Worm (Caenorhabditis elegans) whole organism, midembryonic: ENCODE results near the gene M153.5.
A peak's percentile ranks its signal among the peaks of the same experiment; 100 is the strongest.

Source experiments
- T22C8.4 ChIP-seq: fragments of 200-800 bp; sonication (Bioruptor generic); IDR thresholded peaks from 2 replicates; pipeline ENCODE4 v1.3.6; 2022; ENCODE audit warnings: missing genetic modification characterization, missing compliant biosample characterization
- cog-1 ChIP-seq: sonication (generic microtip); optimal IDR thresholded peaks from 2 replicates; lab custom pipeline; 2016; ENCODE audit warnings: missing genetic modification characterization, missing compliant biosample characterization
- flt-1 ChIP-seq: fragments of 200-800 bp; sonication (Bioruptor generic); IDR thresholded peaks from 2 replicates; pipeline ENCODE4 v1.3.6; 2022; ENCODE audit warnings: missing genetic modification characterization, missing compliant biosample characterization
- klf-2 ChIP-seq: fragments of 200-800 bp; sonication (Bioruptor generic); conservative IDR thresholded peaks from 2 replicates; pipeline ENCODE4 v1.3.6; 2022; ENCODE audit warnings: missing genetic modification reagents, missing genetic modification characterization, missing compliant biosample characterization
- med-1 ChIP-seq: sonication (generic microtip); optimal IDR thresholded peaks from 2 replicates; lab custom pipeline; 2017; ENCODE audit warnings: missing genetic modification characterization, mild to moderate bottlenecking, missing compliant biosample characterization, antibody characterized with exemption, missing genetic modification reagents; ENCODE audit not compliant: insufficient read depth
- ref-1 ChIP-seq: fragments of 200-800 bp; sonication (Bioruptor generic); conservative IDR thresholded peaks from 2 replicates; pipeline ENCODE4 v1.3.6; 2022; ENCODE audit warnings: missing genetic modification reagents, missing genetic modification characterization, missing compliant biosample characterization
- tab-1 ChIP-seq: fragments of 200-800 bp; sonication (Bioruptor generic); IDR thresholded peaks from 2 replicates; pipeline ENCODE4 v1.3.6; 2022; ENCODE audit warnings: missing genetic modification characterization, missing compliant biosample characterization
- ztf-23 ChIP-seq: fragments of 200-800 bp; sonication (Bioruptor generic); IDR thresholded peaks from 2 replicates; pipeline ENCODE4 v1.3.6; 2022; ENCODE audit warnings: missing genetic modification reagents, missing genetic modification characterization, missing compliant biosample characterization
- ztf-29 ChIP-seq: fragments of 200-800 bp; sonication (Bioruptor generic); IDR thresholded peaks from 2 replicates; pipeline ENCODE4 v1.3.6; 2022; ENCODE audit warnings: missing genetic modification reagents, missing genetic modification characterization, missing compliant biosample characterization

The M153.5 gene

DNA sequence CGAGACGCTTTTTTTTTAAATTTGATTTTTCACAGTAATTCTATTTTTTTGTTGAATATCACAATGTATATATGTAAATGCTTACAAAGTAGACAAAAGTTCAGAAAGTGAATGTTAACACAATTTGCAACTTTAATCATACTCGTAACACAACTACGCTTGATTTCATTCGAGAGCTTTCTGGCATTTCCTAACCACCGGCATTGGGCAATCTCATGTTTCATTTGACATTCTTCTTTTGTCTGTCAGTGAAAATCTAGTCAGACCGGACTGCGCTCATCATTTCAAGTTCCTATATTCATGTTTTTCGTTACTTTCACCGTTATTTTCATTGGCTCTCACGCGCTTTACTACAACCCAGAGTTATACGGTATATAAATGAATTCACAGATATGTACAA lies 32.6 kb upstream of the M153.5 start, which contains the start of gene lgc-14:
TSS of gene lgc-14 (plus strand) at position 301 of the 400 bp plus-strand sequence.
- no peak for TF ChIP-seq cog-1 (tag; lab: Kevin White, UChicago)
- TF ChIP-seq T22C8.4 (GFP tag; lab: Robert Waterston, UW): no peak
- TF ChIP-seq ztf-23: no peak
- no peak for TF ChIP-seq tab-1 (GFP tag; lab: Robert Waterston, UW)
- no peak for TF ChIP-seq med-1
- TF ChIP-seq ref-1: no peak
- TF ChIP-seq ztf-29 (GFP tag; lab: Robert Waterston, UW): no peak
- TF ChIP-seq flt-1 (GFP tag; lab: Robert Waterston, UW): no peak
- TF ChIP-seq klf-2 (GFP tag; lab: Robert Waterston, UW): no peak

DNA sequence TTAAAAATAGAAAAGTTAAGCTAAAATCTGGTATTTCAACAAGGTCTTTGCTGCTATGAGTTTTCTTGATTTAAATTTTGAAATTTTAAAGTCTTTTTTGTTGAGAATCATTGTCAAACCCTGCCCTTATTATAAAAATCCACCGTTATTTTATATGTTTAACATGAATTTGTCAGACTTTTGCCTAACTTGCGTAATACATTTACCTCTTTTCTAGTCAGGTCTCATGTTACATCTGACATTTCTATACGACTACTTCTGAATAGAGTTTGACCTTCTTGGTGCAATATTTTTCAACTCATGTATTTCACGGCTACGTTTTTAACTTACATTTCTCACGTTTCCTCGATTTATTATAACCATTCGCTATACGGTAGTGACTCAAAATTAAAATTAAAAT lies 29.8 kb upstream of the M153.5 start, which contains the start of gene lgc-15:
TSS of gene lgc-15 (plus strand) at position 301 of the 400 bp plus-strand sequence.
- TF ChIP-seq T22C8.4 (GFP tag; lab: Robert Waterston, UW) (no peak), ztf-23 (no peak)

DNA sequence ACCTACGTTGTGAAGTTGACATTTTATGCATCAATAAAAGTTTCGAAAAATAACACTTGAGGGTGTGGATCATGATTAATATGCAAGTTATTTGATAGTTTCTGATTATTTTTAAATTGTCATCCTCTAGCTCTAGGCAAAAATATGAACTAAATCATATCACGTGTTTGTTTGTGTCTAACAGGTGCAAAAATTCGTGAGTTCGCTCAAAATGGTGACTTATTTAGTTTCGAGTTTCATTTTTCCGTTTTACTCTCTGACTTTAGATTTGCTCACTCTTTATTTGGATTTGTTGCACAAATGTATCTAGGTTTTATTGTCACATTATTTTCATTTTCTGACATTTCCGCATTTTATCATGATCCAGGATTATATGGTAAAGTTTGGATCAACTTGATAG lies 25.5 kb upstream of the M153.5 start, which contains the start of gene lgc-16:
TSS of gene lgc-16 (plus strand) at position 301 of the 400 bp plus-strand sequence.
- TF ChIP-seq cog-1 (tag; lab: Kevin White, UChicago) (no peak), ztf-23 (no peak), T22C8.4 (GFP tag; lab: Robert Waterston, UW) (no peak), med-1 (no peak), klf-2 (GFP tag; lab: Robert Waterston, UW) (no peak)

DNA sequence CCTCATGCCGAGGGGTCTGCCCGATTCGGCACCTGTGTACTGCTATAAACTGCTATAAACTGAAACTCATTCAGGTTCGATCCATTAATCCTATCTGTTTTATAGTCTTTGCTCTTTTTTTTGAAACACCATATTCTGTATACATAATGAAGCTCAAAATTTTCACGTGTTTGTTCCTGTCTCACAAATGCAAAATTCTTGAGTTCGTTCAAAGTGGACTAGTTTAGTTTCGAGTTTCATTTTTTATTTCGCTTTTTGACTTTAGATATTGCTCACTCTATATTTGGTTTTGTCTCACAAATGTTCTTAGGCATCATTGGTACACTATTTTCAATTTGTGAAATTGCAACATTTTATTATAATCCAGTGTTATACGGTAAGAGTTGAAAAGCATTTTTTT lies 22.5 kb upstream of the M153.5 start, which contains the start of gene lgc-17:
TSS of gene lgc-17 (plus strand) at position 301 of the 400 bp plus-strand sequence.
- TF ChIP-seq med-1 (no peak), T22C8.4 (GFP tag; lab: Robert Waterston, UW) (no peak), ztf-29 (GFP tag; lab: Robert Waterston, UW) (no peak), ztf-23 (no peak), tab-1 (GFP tag; lab: Robert Waterston, UW) (no peak), cog-1 (tag; lab: Kevin White, UChicago) (no peak), ref-1 (no peak), flt-1 (GFP tag; lab: Robert Waterston, UW) (no peak), klf-2 (GFP tag; lab: Robert Waterston, UW) (no peak)

DNA sequence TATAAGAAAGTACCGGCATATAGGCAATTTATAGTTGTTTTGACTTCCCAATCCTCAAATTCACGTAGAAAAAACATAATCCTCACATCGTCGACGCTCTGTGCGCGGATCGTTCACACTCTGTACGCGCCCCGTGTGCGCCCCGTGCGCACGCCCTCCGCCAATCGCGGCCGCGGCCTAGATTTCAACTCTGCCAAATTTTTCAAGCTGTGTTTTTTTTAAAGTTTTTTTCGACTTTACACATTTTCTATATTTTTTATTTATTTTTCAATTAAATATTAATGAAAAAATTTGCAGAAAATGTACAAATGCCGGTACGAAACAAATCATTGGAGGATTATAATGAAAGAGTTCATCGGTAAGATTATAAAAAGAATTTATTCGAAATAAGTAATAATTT lies 20.6 kb upstream of the M153.5 start, which contains the start of gene T01H10.11:
TSS of gene T01H10.11 (plus strand) at position 301 of the 400 bp plus-strand sequence.
- TF ChIP-seq cog-1 (tag; lab: Kevin White, UChicago) (no peak), ref-1 (no peak), klf-2 (GFP tag; lab: Robert Waterston, UW) (no peak), ztf-29 (GFP tag; lab: Robert Waterston, UW) (no peak), ztf-23 (no peak), med-1 (no peak), flt-1 (GFP tag; lab: Robert Waterston, UW) (no peak), tab-1 (GFP tag; lab: Robert Waterston, UW) (no peak), T22C8.4 (GFP tag; lab: Robert Waterston, UW) (no peak)

DNA sequence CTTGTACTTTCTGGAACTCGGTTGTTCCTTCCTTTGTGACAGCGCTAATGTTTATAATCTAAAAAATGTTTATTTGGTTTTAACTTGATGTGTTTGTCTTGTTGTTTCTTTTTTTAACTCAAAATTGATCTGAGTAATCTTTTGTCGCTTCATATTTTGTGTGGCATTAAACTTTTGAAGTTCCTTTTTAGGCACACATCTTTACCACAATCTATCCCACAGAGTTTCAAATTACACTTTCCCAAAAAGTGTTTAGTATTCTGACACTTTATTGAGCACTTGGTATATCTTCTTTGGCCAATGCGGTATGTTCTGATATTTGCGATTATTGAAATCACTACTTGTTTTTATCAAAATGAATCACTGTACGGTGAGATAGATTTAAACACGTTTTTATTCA lies 18.5 kb upstream of the M153.5 start, which contains the start of gene lgc-18:
TSS of gene lgc-18 (plus strand) at position 301 of the 400 bp plus-strand sequence.
- TF ChIP-seq ztf-23: no peak
- no peak for TF ChIP-seq klf-2 (GFP tag; lab: Robert Waterston, UW)
- no peak for TF ChIP-seq cog-1 (tag; lab: Kevin White, UChicago)
- no peak for TF ChIP-seq ref-1
- TF ChIP-seq med-1: no peak
- TF ChIP-seq tab-1 (GFP tag; lab: Robert Waterston, UW): no peak
- no peak for TF ChIP-seq T22C8.4 (GFP tag; lab: Robert Waterston, UW)
- no peak for TF ChIP-seq ztf-29 (GFP tag; lab: Robert Waterston, UW)
- TF ChIP-seq flt-1 (GFP tag; lab: Robert Waterston, UW): no peak

DNA sequence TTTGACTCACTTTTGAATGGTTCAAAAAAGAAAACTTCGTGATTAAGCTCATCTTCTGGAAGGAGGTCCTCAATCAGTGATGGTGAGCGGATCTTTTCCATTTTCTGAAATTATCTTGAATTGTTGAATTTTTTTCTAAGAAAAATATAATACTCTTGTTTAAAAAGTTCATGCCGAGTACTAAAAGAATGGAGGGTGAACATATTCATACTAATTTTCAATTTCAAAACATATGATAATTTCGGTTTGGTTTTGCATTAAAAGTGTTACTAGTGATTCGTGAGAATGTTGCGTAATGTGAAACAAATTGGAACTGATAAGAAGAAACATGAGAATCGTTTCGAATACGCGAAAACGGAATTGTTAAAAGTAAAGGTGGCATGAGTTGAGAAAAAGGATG lies 2.7 kb upstream of the M153.5 start, which contains the start of gene lyst-1:
TSS of gene lyst-1 (minus strand) at position 101 of the 400 bp plus-strand sequence.
- TF ChIP-seq klf-2 (GFP tag; lab: Robert Waterston, UW): no peak
- TF ChIP-seq ztf-29 (GFP tag; lab: Robert Waterston, UW): no peak
- TF ChIP-seq ztf-23: no peak
- no peak for TF ChIP-seq ref-1
- TF ChIP-seq tab-1 (GFP tag; lab: Robert Waterston, UW): no peak
- no peak for TF ChIP-seq cog-1 (tag; lab: Kevin White, UChicago)
- no peak for TF ChIP-seq T22C8.4 (GFP tag; lab: Robert Waterston, UW)
- TF ChIP-seq flt-1 (GFP tag; lab: Robert Waterston, UW): no peak
- TF ChIP-seq med-1: no peak

DNA sequence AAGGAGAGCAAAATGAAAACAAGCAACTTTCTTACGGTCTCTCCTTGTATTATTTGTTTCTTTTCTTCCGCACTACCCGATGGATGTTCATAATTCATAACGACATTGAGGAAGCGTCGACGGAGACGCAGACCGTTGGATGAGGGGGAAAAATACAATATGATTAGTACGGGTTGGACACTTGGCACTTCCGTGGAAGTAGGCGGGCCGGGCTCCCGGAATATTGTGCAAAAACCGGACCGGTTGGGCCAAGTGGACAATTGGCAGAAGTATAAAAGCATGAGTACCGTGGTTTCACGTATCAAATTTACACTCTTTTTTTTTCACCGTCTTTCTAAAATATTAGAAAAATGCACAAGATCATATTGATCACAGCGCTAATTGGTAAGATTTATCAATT lies 1.2 kb upstream of the M153.5 start, which contains the start of gene M153.3:
TSS of gene M153.3 (plus strand) at position 301 of the 400 bp plus-strand sequence.
- TF ChIP-seq ref-1 (0 out of 2 replicates have a peak, but pooled peaks have one; percentile 26), tab-1 (GFP tag; lab: Robert Waterston, UW) (no peak)

DNA sequence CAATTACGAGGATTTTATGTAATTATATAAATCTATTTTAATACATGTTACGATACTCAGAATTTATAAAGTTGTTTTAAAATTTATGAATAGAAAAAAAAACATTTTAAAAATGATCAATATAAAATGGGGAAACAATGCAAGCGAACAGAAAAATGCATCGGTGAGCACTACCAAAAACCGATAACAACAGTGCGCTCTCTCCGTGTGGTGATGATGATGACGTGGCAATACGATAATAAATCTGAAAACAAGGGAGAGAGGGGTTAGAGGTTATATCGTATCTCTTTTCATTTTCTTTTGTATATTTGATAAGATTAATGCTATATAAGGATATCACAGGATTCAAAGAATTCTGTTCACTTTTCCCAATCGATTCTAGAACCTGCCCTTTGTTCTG lies 2.1 kb downstream of the M153.5 start:
- TF ChIP-seq ztf-23 (no peak), cog-1 (tag; lab: Kevin White, UChicago) (no peak), flt-1 (GFP tag; lab: Robert Waterston, UW) (no peak), klf-2 (GFP tag; lab: Robert Waterston, UW) (no peak), T22C8.4 (GFP tag; lab: Robert Waterston, UW) (no peak), ref-1 (no peak), ztf-29 (GFP tag; lab: Robert Waterston, UW) (no peak), med-1 (no peak)

DNA sequence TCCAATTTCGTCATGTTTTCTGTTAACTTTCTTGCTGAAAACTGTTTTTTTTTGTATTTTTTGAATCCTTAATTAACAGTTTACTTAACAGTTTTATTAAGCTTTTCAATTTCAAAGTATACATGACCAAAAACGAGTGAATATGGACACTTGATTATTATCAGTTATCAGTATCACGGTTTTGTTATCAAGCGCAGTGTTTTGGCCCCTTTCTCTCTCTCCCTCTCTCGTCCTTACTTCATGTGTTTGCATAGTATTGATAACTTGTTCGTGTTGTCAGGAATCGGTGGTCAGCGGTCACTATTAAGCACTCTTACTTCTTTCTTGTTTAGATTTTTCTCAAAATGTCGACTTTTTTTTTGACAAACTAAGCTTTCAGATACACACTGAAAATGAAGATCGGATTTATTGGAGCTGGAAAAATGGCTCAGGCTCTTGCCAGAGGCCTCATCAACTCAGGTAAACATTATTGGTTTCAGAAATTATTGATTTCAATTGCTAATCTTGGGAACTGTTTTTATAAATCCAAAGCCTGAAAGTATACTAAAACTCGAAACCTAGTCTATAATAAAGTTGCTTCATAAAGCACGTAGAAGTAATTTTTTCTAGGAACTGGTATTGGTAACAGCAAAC lies 2.8 kb downstream of the M153.5 start, which contains the start of gene pycr-1:
TSS of gene pycr-1 (plus strand) at position 380 of the 633 bp plus-strand sequence.
- TF ChIP-seq ztf-23 (no peak), ztf-29 (GFP tag; lab: Robert Waterston, UW) (no peak), cog-1 (tag; lab: Kevin White, UChicago) (no peak), ref-1 (no peak), klf-2 (GFP tag; lab: Robert Waterston, UW) (no peak), flt-1 (GFP tag; lab: Robert Waterston, UW) (no peak), T22C8.4 (GFP tag; lab: Robert Waterston, UW) (no peak), med-1 (no peak), tab-1 (GFP tag; lab: Robert Waterston, UW) (no peak)
